Fruit fly (Drosophila melanogaster) whole organism, adult: ENCODE data around the gene Cpr65Ax2.

ENCODE experiments used
- CG14711 ChIP-seq: fragments of 200-800 bp; sonication (Bioruptor generic); optimal IDR thresholded peaks from 2 replicates; lab custom pipeline; 2018; ENCODE audit warnings: missing biosample characterization, mild to moderate bottlenecking, missing genetic modification characterization, moderate library complexity
- CG1620 ChIP-seq: fragments of 200-800 bp; sonication (Bioruptor generic); optimal IDR thresholded peaks from 2 replicates; lab custom pipeline; 2016; ENCODE audit warnings: missing biosample characterization, missing genetic modification characterization
- CG5204 ChIP-seq: fragments of 200-800 bp; sonication (Bioruptor generic); optimal IDR thresholded peaks from 2 replicates; lab custom pipeline; 2016; ENCODE audit warnings: missing biosample characterization, missing genetic modification characterization
- CG7101 ChIP-seq: fragments of 200-800 bp; sonication (Bioruptor generic); optimal IDR thresholded peaks from 2 replicates; lab custom pipeline; 2018; ENCODE audit warnings: missing biosample characterization, mild to moderate bottlenecking, missing genetic modification characterization, moderate library complexity
- Crg-1 ChIP-seq: fragments of 200-800 bp; sonication (Bioruptor generic); optimal IDR thresholded peaks from 2 replicates; lab custom pipeline; 2016; ENCODE audit warnings: missing biosample characterization, missing genetic modification characterization
- Hr96 ChIP-seq: fragments of 200-800 bp; sonication (Bioruptor generic); optimal IDR thresholded peaks from 2 replicates; lab custom pipeline; 2016; ENCODE audit warnings: missing biosample characterization, missing genetic modification characterization
- bab1 ChIP-seq: fragments of 200-800 bp; sonication (Bioruptor generic); optimal IDR thresholded peaks from 3 replicates; lab custom pipeline; 2019; ENCODE audit warnings: missing biosample characterization, mild to moderate bottlenecking, missing genetic modification characterization, moderate library complexity

dm6 chr3L:6138018-6138417, 12.6 kb downstream of the Cpr65Ax2 start, which contains the start of gene Lcp65Ae:
- TF ChIP-seq CG7101 (tag; lab: Kevin White, UChicago) (no peak), bab1 (GFP tag; lab: Kevin White, UChicago) (no peak), CG1620 (GFP tag; lab: Kevin White, UChicago) (no peak), CG5204 (GFP tag; lab: Kevin White, UChicago) (no peak), Hr96 (GFP tag; lab: Kevin White, UChicago) (no peak), Crg-1 (GFP tag; lab: Kevin White, UChicago) (no peak), CG14711 (no peak)
